Fruit fly (Drosophila melanogaster) whole organism: ENCODE results near the gene Trm7-34.

Source experiments
- CG8478 ChIP-seq: fragments of >200 bp; optimal IDR thresholded peaks from 2 replicates; lab custom pipeline; 2018; ENCODE audit warnings: inconsistent platforms
- Dll ChIP-seq: fragments of >200 bp; optimal IDR thresholded peaks from 2 replicates; lab custom pipeline; 2017
- psq ChIP-seq: fragments of >200 bp; optimal IDR thresholded peaks from 2 replicates; lab custom pipeline; 2017
- usp ChIP-seq: fragments of >200 bp; optimal IDR thresholded peaks from 2 replicates; lab custom pipeline; 2017; ENCODE audit warnings: missing biosample characterization, missing genetic modification characterization, mixed read lengths

DNA sequence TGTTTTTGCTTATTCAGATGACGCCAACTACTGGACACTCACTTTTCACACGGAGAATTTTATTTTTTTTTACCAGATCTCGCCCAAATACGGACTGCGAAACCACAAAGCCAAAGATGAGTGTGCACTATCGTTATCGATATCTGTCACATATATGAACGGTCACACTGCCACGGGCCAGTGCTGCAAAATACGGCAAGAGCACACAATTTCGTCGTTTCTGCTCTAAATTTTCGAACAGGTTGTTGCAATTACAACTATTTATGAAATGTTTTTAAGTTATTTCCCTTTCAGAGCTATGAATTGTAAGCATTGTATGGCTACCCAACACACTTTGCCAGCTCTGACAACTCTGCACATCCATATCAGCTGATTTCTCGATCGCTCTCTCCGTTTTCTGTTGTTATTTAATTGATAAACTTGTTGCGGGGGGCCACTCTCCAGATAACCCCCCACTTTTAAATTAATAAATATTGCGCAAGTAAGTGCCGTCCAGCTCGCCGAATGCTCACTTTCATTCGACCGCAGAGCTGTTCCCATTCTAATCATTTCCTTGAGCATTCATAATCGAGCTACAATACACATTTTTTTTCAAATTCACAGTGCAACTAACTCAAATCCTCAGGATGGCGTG lies 6.2 kb downstream of the Trm7-34 start, which contains the start of the genes slmb and CG5793:
- TF ChIP-seq usp (GFP tag; lab: Kevin White, UChicago), result no peak
- TF ChIP-seq Dll (lab: Kevin White, UChicago), result no peak
- TF ChIP-seq psq (lab: Kevin White, UChicago), result no peak
- TF ChIP-seq CG8478, result no peak
